Worm (Caenorhabditis elegans) whole organism, L4 larva: Measurements from ENCODE around the gene cone-1.

ENCODE experiments used
- D1046.2 ChIP-seq: fragments of 200-800 bp; sonication (Bioruptor generic); IDR thresholded peaks from 2 replicates; pipeline ENCODE4 v1.3.6; 2022; ENCODE audit warnings: missing genetic modification characterization, missing compliant biosample characterization
- F44E2.7 ChIP-seq: fragments of 200-800 bp; sonication (Bioruptor generic); IDR thresholded peaks from 2 replicates; pipeline ENCODE4 v2.1.2; 2022; ENCODE audit warnings: missing genetic modification characterization, missing compliant biosample characterization
- R02D3.7 ChIP-seq: fragments of 150-350 bp; sonication (generic microtip); optimal IDR thresholded peaks from 3 replicates; lab custom pipeline; 2014; ENCODE audit warnings: missing biosample characterization, missing genetic modification characterization
- T26A8.4 ChIP-seq: fragments of 200-800 bp; sonication (Bioruptor generic); IDR thresholded peaks from 2 replicates; pipeline ENCODE4 v1.3.6; 2022; ENCODE audit warnings: missing genetic modification characterization, missing compliant biosample characterization
- Y105C5A.15 ChIP-seq: fragments of 200-800 bp; sonication (Bioruptor generic); IDR thresholded peaks from 2 replicates; pipeline ENCODE4 v1.3.6; 2022; ENCODE audit warnings: missing genetic modification characterization, missing compliant biosample characterization
- Y75B8A.6 ChIP-seq: fragments of 200-800 bp; sonication (Bioruptor generic); IDR thresholded peaks from 2 replicates; pipeline ENCODE4 v1.3.6; 2022; ENCODE audit warnings: missing genetic modification reagents, missing genetic modification characterization, missing compliant biosample characterization
- ZK546.5 ChIP-seq, 2 experiments: sonication (generic microtip); optimal IDR thresholded peaks; 2 replicates each; lab custom pipeline; 2017; ENCODE audit warnings: missing biosample characterization in 2 of 2, missing genetic modification characterization in 2 of 2
- aha-1 ChIP-seq: fragments of 150-350 bp; peaks from one replicate; lab custom pipeline; 2014; ENCODE audit warnings: missing biosample characterization, missing genetic modification characterization
- ama-1 ChIP-seq: fragments of 150-350 bp; optimal IDR thresholded peaks from 2 replicates; lab custom pipeline; 2014; ENCODE audit warnings: inconsistent platforms, mixed read lengths
- ceh-20 ChIP-seq: fragments of 200-800 bp; sonication (Bioruptor generic); IDR thresholded peaks from 2 replicates; pipeline ENCODE4 v1.3.6; 2022; ENCODE audit warnings: missing genetic modification reagents, missing genetic modification characterization, missing compliant biosample characterization
- ceh-44 ChIP-seq: fragments of 200-800 bp; sonication (Bioruptor generic); IDR thresholded peaks from 2 replicates; pipeline ENCODE4 v1.3.6; 2022; ENCODE audit warnings: missing genetic modification reagents, missing genetic modification characterization, missing compliant biosample characterization
- ceh-62 ChIP-seq: sonication (generic microtip); optimal IDR thresholded peaks from 2 replicates; lab custom pipeline; 2017; ENCODE audit warnings: missing biosample characterization, missing genetic modification characterization
- ceh-82 ChIP-seq: sonication (generic microtip); optimal IDR thresholded peaks from 2 replicates; lab custom pipeline; 2017; ENCODE audit warnings: missing biosample characterization, missing genetic modification characterization
- ctbp-1 ChIP-seq: fragments of 200-800 bp; sonication (Bioruptor generic); IDR thresholded peaks from 2 replicates; pipeline ENCODE4 v1.3.6; 2022; ENCODE audit warnings: missing genetic modification reagents, missing genetic modification characterization, missing compliant biosample characterization
- daf-12 ChIP-seq: fragments of 150-350 bp; optimal IDR thresholded peaks from 2 replicates; lab custom pipeline; 2014; ENCODE audit warnings: missing biosample characterization, missing genetic modification reagents, missing genetic modification characterization
- daf-16 ChIP-seq, 3 experiments: sonication (generic microtip); optimal IDR thresholded peaks; 2 replicates each; lab custom pipeline; 2016 to 2017; ENCODE audit warnings: missing genetic modification characterization in 3 of 3, missing genetic modification reagents in 3 of 3, mild to moderate bottlenecking in 2 of 3, missing compliant biosample characterization in 2 of 3, missing biosample characterization in 1 of 3, moderate library complexity in 1 of 3
- daf-19 ChIP-seq: fragments of 200-800 bp; sonication (Bioruptor generic); conservative IDR thresholded peaks from 2 replicates; pipeline ENCODE4 v1.3.6; 2022; ENCODE audit warnings: missing genetic modification characterization, missing compliant biosample characterization
- daf-8 ChIP-seq: fragments of 200-800 bp; sonication (Bioruptor generic); IDR thresholded peaks from 2 replicates; pipeline ENCODE4 v1.3.6; 2022; ENCODE audit warnings: missing genetic modification characterization, missing compliant biosample characterization
- dmd-6 ChIP-seq: fragments of 200-800 bp; sonication (Bioruptor generic); IDR thresholded peaks from 2 replicates; pipeline ENCODE4 v1.3.6; 2022; ENCODE audit warnings: missing genetic modification reagents, missing genetic modification characterization, missing compliant biosample characterization
- dmd-8 ChIP-seq: fragments of 200-800 bp; sonication (Bioruptor generic); IDR thresholded peaks from 2 replicates; pipeline ENCODE4 v1.3.6; 2022; ENCODE audit warnings: missing genetic modification characterization, missing compliant biosample characterization
- dmd-9 ChIP-seq: fragments of 200-800 bp; sonication (Bioruptor generic); IDR thresholded peaks from 2 replicates; pipeline ENCODE4 v1.3.6; 2022; ENCODE audit warnings: missing genetic modification reagents, missing genetic modification characterization, missing compliant biosample characterization
- dpl-1 ChIP-seq: fragments of 150-350 bp; optimal IDR thresholded peaks from 2 replicates; lab custom pipeline; 2014; ENCODE audit warnings: missing biosample characterization, missing genetic modification reagents, missing genetic modification characterization
- dve-1 ChIP-seq: sonication (generic microtip); optimal IDR thresholded peaks from 2 replicates; lab custom pipeline; 2017; ENCODE audit warnings: antibody characterized with exemption, mild to moderate bottlenecking, missing genetic modification characterization, missing compliant biosample characterization; ENCODE audit not compliant: insufficient read depth
- egl-27 ChIP-seq: sonication (generic microtip); optimal IDR thresholded peaks from 3 replicates; lab custom pipeline; 2017; ENCODE audit warnings: missing biosample characterization, missing genetic modification reagents, missing genetic modification characterization
- egl-43 ChIP-seq: fragments of 200-800 bp; sonication (Bioruptor generic); IDR thresholded peaks from 2 replicates; pipeline ENCODE4 v1.3.6; 2022; ENCODE audit warnings: missing genetic modification reagents, missing genetic modification characterization, missing compliant biosample characterization
- fkh-10 ChIP-seq: fragments of 150-350 bp; optimal IDR thresholded peaks from 2 replicates; lab custom pipeline; 2014; ENCODE audit warnings: missing biosample characterization, missing genetic modification reagents, missing genetic modification characterization
- gei-8 ChIP-seq: fragments of 200-800 bp; sonication (Bioruptor generic); optimal IDR thresholded peaks from 2 replicates; lab custom pipeline; 2018; ENCODE audit warnings: mild to moderate bottlenecking, missing genetic modification characterization, missing compliant biosample characterization
- hif-1 ChIP-seq, 2 experiments: sonication (generic microtip); optimal IDR thresholded peaks; 2 replicates each; lab custom pipeline; 2016 to 2017; ENCODE audit warnings: missing compliant biosample characterization in 2 of 2, missing genetic modification characterization in 2 of 2, missing genetic modification reagents in 2 of 2, missing genotype in 2 of 2, mild to moderate bottlenecking in 1 of 2
- hlh-30 ChIP-seq: sonication (generic microtip); optimal IDR thresholded peaks from 2 replicates; lab custom pipeline; 2017; ENCODE audit warnings: antibody characterized with exemption, mild to moderate bottlenecking, missing genetic modification characterization, missing compliant biosample characterization; ENCODE audit not compliant: insufficient read depth
- hmg-1.1 ChIP-seq: fragments of 200-800 bp; sonication (Bioruptor generic); IDR thresholded peaks from 2 replicates; pipeline ENCODE4 v1.3.6; 2022; ENCODE audit warnings: missing genetic modification reagents, missing genetic modification characterization, missing compliant biosample characterization
- lim-7 ChIP-seq: fragments of 200-800 bp; sonication (Bioruptor generic); IDR thresholded peaks from 2 replicates; pipeline ENCODE4 v1.3.6; 2022; ENCODE audit warnings: missing genetic modification characterization, missing compliant biosample characterization
- lin-1 ChIP-seq: fragments of 200-800 bp; sonication (Bioruptor generic); IDR thresholded peaks from 2 replicates; pipeline ENCODE4 v1.3.6; 2022; ENCODE audit warnings: missing genetic modification reagents, missing genetic modification characterization, missing compliant biosample characterization
- lin-15B ChIP-seq: fragments of 150-350 bp; sonication (generic microtip); optimal IDR thresholded peaks from 3 replicates; lab custom pipeline; 2014; ENCODE audit warnings: missing biosample characterization, missing genetic modification characterization
- lir-3 ChIP-seq: sonication (generic microtip); optimal IDR thresholded peaks from 2 replicates; lab custom pipeline; 2016; ENCODE audit warnings: mild to moderate bottlenecking, missing genetic modification characterization, missing compliant biosample characterization
- lsy-2 ChIP-seq, 2 experiments: fragments of 150-350 bp in 1 of 2; sonication (generic microtip) in 1 of 2; optimal IDR thresholded peaks; 2 replicates each; lab custom pipeline; 2014 to 2017; ENCODE audit warnings: missing biosample characterization in 2 of 2, missing genetic modification characterization in 2 of 2
- madf-9 ChIP-seq: fragments of 200-800 bp; sonication (Bioruptor generic); conservative IDR thresholded peaks from 2 replicates; pipeline ENCODE4 v1.3.6; 2022; ENCODE audit warnings: missing genetic modification reagents, missing genetic modification characterization, missing compliant biosample characterization
- mes-2 ChIP-seq: sonication (generic microtip); optimal IDR thresholded peaks from 2 replicates; lab custom pipeline; 2016; ENCODE audit warnings: missing genotype, mild to moderate bottlenecking, missing genetic modification characterization, missing compliant biosample characterization; ENCODE audit not compliant: poor library complexity, severe bottlenecking
- nhr-111 ChIP-seq: fragments of 200-800 bp; sonication (Bioruptor generic); optimal IDR thresholded peaks from 2 replicates; lab custom pipeline; 2018; ENCODE audit warnings: mild to moderate bottlenecking, missing genetic modification characterization, missing compliant biosample characterization
- nhr-237 ChIP-seq: sonication (generic microtip); optimal IDR thresholded peaks from 2 replicates; lab custom pipeline; 2017; ENCODE audit warnings: missing biosample characterization, missing genetic modification characterization
- nhr-41 ChIP-seq: fragments of 200-800 bp; sonication (Bioruptor generic); IDR thresholded peaks from 2 replicates; pipeline ENCODE4 v1.3.6; 2022; ENCODE audit warnings: missing genetic modification reagents, missing genetic modification characterization, missing compliant biosample characterization
- nhr-42 ChIP-seq: fragments of 200-800 bp; sonication (Bioruptor generic); IDR thresholded peaks from 2 replicates; pipeline ENCODE4 v1.3.6; 2022; ENCODE audit warnings: missing genetic modification characterization, missing compliant biosample characterization
- nhr-76 ChIP-seq: fragments of 150-350 bp; optimal IDR thresholded peaks from 2 replicates; lab custom pipeline; 2014; ENCODE audit warnings: missing biosample characterization, missing genetic modification characterization
- pha-4 ChIP-seq, 2 experiments: fragments of 150-350 bp in 1 of 2; fragments of 200-800 bp in 1 of 2; sonication (Bioruptor generic) in 1 of 2; IDR thresholded peaks in 1 of 2; optimal IDR thresholded peaks in 1 of 2; 2 replicates each; pipeline versions ENCODE4 v1.3.6 to Lab custom; 2014 to 2022; ENCODE audit warnings: missing genetic modification characterization in 2 of 2, missing genetic modification reagents in 2 of 2, missing biosample characterization in 1 of 2, missing compliant biosample characterization in 1 of 2
- php-3 ChIP-seq: fragments of 200-800 bp; sonication (Bioruptor generic); IDR thresholded peaks from 2 replicates; pipeline ENCODE4 v1.3.6; 2022; ENCODE audit warnings: missing genetic modification reagents, missing genetic modification characterization, missing compliant biosample characterization
- pqm-1 ChIP-seq: sonication (generic microtip); optimal IDR thresholded peaks from 2 replicates; lab custom pipeline; 2017; ENCODE audit warnings: missing biosample characterization, missing genetic modification characterization
- snpc-4 ChIP-seq: fragments of 150-350 bp; optimal IDR thresholded peaks from 2 replicates; lab custom pipeline; 2014; ENCODE audit warnings: missing biosample characterization, missing genetic modification characterization
- spr-1 ChIP-seq: sonication (generic microtip); optimal IDR thresholded peaks from 2 replicates; lab custom pipeline; 2016; ENCODE audit warnings: mild to moderate bottlenecking, missing genetic modification characterization, missing compliant biosample characterization
- unc-39 ChIP-seq: sonication (generic microtip); optimal IDR thresholded peaks from 2 replicates; lab custom pipeline; 2017; ENCODE audit warnings: missing biosample characterization, missing genetic modification characterization
- zfp-2 ChIP-seq: sonication (generic microtip); optimal IDR thresholded peaks from 2 replicates; lab custom pipeline; 2016; ENCODE audit warnings: mild to moderate bottlenecking, missing genetic modification characterization, missing compliant biosample characterization
- zfp-3 ChIP-seq: fragments of 200-800 bp; sonication (Bioruptor generic); conservative IDR thresholded peaks from 2 replicates; pipeline ENCODE4 v1.3.6; 2022; ENCODE audit warnings: missing genetic modification reagents, missing genetic modification characterization, missing compliant biosample characterization
- zip-11 ChIP-seq: fragments of 200-800 bp; sonication (Bioruptor generic); IDR thresholded peaks from 2 replicates; pipeline ENCODE4 v1.3.6; 2022; ENCODE audit warnings: missing genetic modification characterization, missing compliant biosample characterization
- ztf-7 ChIP-seq: fragments of 150-350 bp; optimal IDR thresholded peaks from 2 replicates; lab custom pipeline; 2014; ENCODE audit warnings: missing biosample characterization, missing genetic modification characterization

cone-1 gene

ce11 chrIII:2578563-2578962 is 48.1 kb downstream of the cone-1 start (continued):
- TF ChIP-seq egl-43 (GFP tag; lab: Robert Waterston, UW) = no peak
- no peak for TF ChIP-seq Y75B8A.6
- 0 out of 2 replicates have a peak, but pooled peaks have one; percentile 26 for TF ChIP-seq hmg-1.1
- TF ChIP-seq D1046.2 = no peak
- peak; percentile 31 for TF ChIP-seq dmd-6 (GFP tag; lab: Robert Waterston, UW)
- no peak for TF ChIP-seq ama-1 (lab: Kevin White, UChicago)
- TF ChIP-seq mes-2 = peak; percentile 45
- TF ChIP-seq pqm-1 = no peak
- TF ChIP-seq ceh-82 (tag; lab: Kevin White, UChicago) = no peak
- peak; percentile 90 for TF ChIP-seq hlh-30 (tag; lab: Kevin White, UChicago)
- no peak for TF ChIP-seq nhr-41 (GFP tag; lab: Robert Waterston, UW)
- no peak for TF ChIP-seq lin-1 (GFP tag; lab: Robert Waterston, UW)
- no peak for TF ChIP-seq daf-12 (tag; lab: Kevin White, UChicago)
- TF ChIP-seq daf-16 (GFP tag; optimal IDR thresholded peaks at IDR 0.05; lab: Kevin White, UChicago) = peak in 1 of 2 experiments; percentile 25
- peak; percentile 93 for TF ChIP-seq daf-16 (tag; optimal IDR thresholded peaks at IDR 0.05; lab: Kevin White, UChicago)
- no peak for TF ChIP-seq gei-8
- TF ChIP-seq egl-27 (tag; lab: Kevin White, UChicago) = no peak
- TF ChIP-seq fkh-10 (GFP tag; lab: Kevin White, UChicago) = no peak
- TF ChIP-seq lir-3 (tag; lab: Kevin White, UChicago) = no peak
- no peak for TF ChIP-seq daf-19 (GFP tag; lab: Robert Waterston, UW)
- TF ChIP-seq lin-15B (tag; lab: Kevin White, UChicago) = no peak
- TF ChIP-seq unc-39 (tag; lab: Kevin White, UChicago) = no peak
- TF ChIP-seq php-3 = no peak
- peak; percentile 85 for TF ChIP-seq dve-1
- no peak for TF ChIP-seq hif-1 (tag; optimal IDR thresholded peaks at IDR 0.05; lab: Kevin White, UChicago)
- no peak for TF ChIP-seq ceh-20 (GFP tag; lab: Robert Waterston, UW)
- no peak for TF ChIP-seq lim-7 (GFP tag; lab: Robert Waterston, UW)
- no peak for TF ChIP-seq ZK546.5 (tag; optimal IDR thresholded peaks at IDR 0.05; lab: Kevin White, UChicago)
- no peak for TF ChIP-seq zfp-3 (GFP tag; lab: Robert Waterston, UW)
- TF ChIP-seq pha-4 (GFP tag; IDR thresholded peaks at IDR 0.05; lab: Robert Waterston, UW) = no peak
- peak; percentile 30 for TF ChIP-seq pha-4 (tag; optimal IDR thresholded peaks at IDR 0.05; lab: Kevin White, UChicago)
- no peak for TF ChIP-seq dmd-9 (GFP tag; lab: Robert Waterston, UW)
- TF ChIP-seq nhr-111 (GFP tag; lab: Kevin White, UChicago) = no peak
- TF ChIP-seq ceh-62 (tag; lab: Kevin White, UChicago) = no peak
- no peak for TF ChIP-seq nhr-76 (tag; lab: Kevin White, UChicago)
- no peak for TF ChIP-seq Y105C5A.15 (GFP tag; lab: Robert Waterston, UW)
- TF ChIP-seq dmd-8 = no peak
- no peak for TF ChIP-seq ceh-44
- no peak for TF ChIP-seq daf-8
- no peak for TF ChIP-seq ctbp-1 (GFP tag; lab: Robert Waterston, UW)
- TF ChIP-seq nhr-42 (GFP tag; lab: Robert Waterston, UW) = no peak
- no peak for TF ChIP-seq aha-1 (tag; lab: Kevin White, UChicago)
- TF ChIP-seq T26A8.4 (GFP tag; lab: Robert Waterston, UW) = no peak
- no peak for TF ChIP-seq snpc-4
- no peak for TF ChIP-seq spr-1 (tag; lab: Kevin White, UChicago)
- no peak for TF ChIP-seq F44E2.7 (GFP tag; lab: Robert Waterston, UW)
- TF ChIP-seq nhr-237 = no peak
- peak; percentile 42 for TF ChIP-seq ztf-7
- TF ChIP-seq lsy-2 (tag; optimal IDR thresholded peaks at IDR 0.05; lab: Kevin White, UChicago) = peak in 1 of 2 experiments; percentile 82
- no peak for TF ChIP-seq zfp-2 (tag; lab: Kevin White, UChicago)
- no peak for TF ChIP-seq zip-11 (GFP tag; lab: Robert Waterston, UW)
- no peak for TF ChIP-seq dpl-1 (GFP tag; lab: Kevin White, UChicago)
- no peak for TF ChIP-seq madf-9 (GFP tag; lab: Robert Waterston, UW)
- no peak for TF ChIP-seq R02D3.7
